Worm (Caenorhabditis elegans) whole organism, L1 larva: ENCODE measurements around the gene sre-26.

ENCODE experiments used
- C34B4.2 ChIP-seq: sonication (generic microtip); optimal IDR thresholded peaks from 2 replicates; lab custom pipeline; 2017; ENCODE audit warnings: mild to moderate bottlenecking, missing genetic modification characterization, missing compliant biosample characterization
- ceh-90 ChIP-seq: sonication (generic microtip); optimal IDR thresholded peaks from 2 replicates; lab custom pipeline; 2016; ENCODE audit warnings: missing genetic modification characterization, missing compliant biosample characterization
- fos-1 ChIP-seq: fragments of 150-350 bp; optimal IDR thresholded peaks from 2 replicates; lab custom pipeline; 2014; ENCODE audit warnings: missing biosample characterization, missing genetic modification characterization
- lsy-2 ChIP-seq, 2 experiments: fragments of 150-350 bp; optimal IDR thresholded peaks; 2 replicates each; lab custom pipeline; 2014; ENCODE audit warnings: missing biosample characterization in 2 of 2, missing genetic modification characterization in 2 of 2
- nhr-11 ChIP-seq: fragments of 150-350 bp; optimal IDR thresholded peaks from 2 replicates; lab custom pipeline; 2014; ENCODE audit warnings: missing biosample characterization, missing genetic modification characterization
- nhr-12 ChIP-seq: sonication (generic microtip); optimal IDR thresholded peaks from 2 replicates; lab custom pipeline; 2017; ENCODE audit warnings: missing biosample characterization, missing genetic modification characterization
- nhr-237 ChIP-seq: fragments of 150-350 bp; optimal IDR thresholded peaks from 2 replicates; lab custom pipeline; 2014; ENCODE audit warnings: missing biosample characterization, missing genetic modification characterization
- nhr-76 ChIP-seq: sonication (generic microtip); optimal IDR thresholded peaks from 2 replicates; lab custom pipeline; 2017; ENCODE audit warnings: missing biosample characterization, missing genetic modification characterization
- nhr-90 ChIP-seq: sonication (generic microtip); optimal IDR thresholded peaks from 2 replicates; lab custom pipeline; 2016; ENCODE audit warnings: mild to moderate bottlenecking, missing genetic modification characterization, missing compliant biosample characterization; ENCODE audit not compliant: poor library complexity
- sup-37 ChIP-seq: fragments of 200-800 bp; sonication (Bioruptor generic); optimal IDR thresholded peaks from 2 replicates; lab custom pipeline; 2018; ENCODE audit warnings: mild to moderate bottlenecking, missing genetic modification characterization, missing compliant biosample characterization
- unc-62 ChIP-seq: fragments of 150-350 bp; optimal IDR thresholded peaks from 2 replicates; lab custom pipeline; 2014; ENCODE audit warnings: missing biosample characterization, missing genetic modification reagents, missing genetic modification characterization
- unc-86 ChIP-seq: sonication (generic microtip); optimal IDR thresholded peaks from 2 replicates; lab custom pipeline; 2016; ENCODE audit warnings: missing genetic modification characterization, missing compliant biosample characterization

ce11 chrII:12385815-12386214, 34.6 kb downstream of the sre-26 start:
- TF ChIP-seq nhr-90 (tag; lab: Kevin White, UChicago) (no peak), nhr-11 (no peak), C34B4.2 (no peak), nhr-237 (tag; lab: Kevin White, UChicago) (no peak), unc-86 (no peak), nhr-12 (tag; lab: Kevin White, UChicago) (no peak), fos-1 (no peak), lsy-2 (tag; optimal IDR thresholded peaks at IDR 0.05; lab: Kevin White, UChicago) (no peak), sup-37 (no peak), ceh-90 (tag; lab: Kevin White, UChicago) (no peak), nhr-76 (tag; lab: Kevin White, UChicago) (no peak), unc-62 (GFP tag; lab: Kevin White, UChicago) (no peak)
